Worm (Caenorhabditis elegans) whole organism, L4 larva: ENCODE data around the gene C05D9.9.

Experiments used
- F10B5.3 ChIP-seq: sonication (generic microtip); optimal IDR thresholded peaks from 2 replicates; lab custom pipeline; 2016; ENCODE audit warnings: mild to moderate bottlenecking, missing genetic modification characterization, missing compliant biosample characterization
- dpl-1 ChIP-seq: fragments of 150-350 bp; optimal IDR thresholded peaks from 2 replicates; lab custom pipeline; 2014; ENCODE audit warnings: missing biosample characterization, missing genetic modification reagents, missing genetic modification characterization
- fos-1 ChIP-seq: fragments of 150-350 bp; optimal IDR thresholded peaks from 2 replicates; lab custom pipeline; 2014; ENCODE audit warnings: missing biosample characterization, missing genetic modification characterization
- zag-1 ChIP-seq: fragments of 150-350 bp; optimal IDR thresholded peaks from 2 replicates; lab custom pipeline; 2014; ENCODE audit warnings: missing biosample characterization, missing genetic modification characterization

DNA sequence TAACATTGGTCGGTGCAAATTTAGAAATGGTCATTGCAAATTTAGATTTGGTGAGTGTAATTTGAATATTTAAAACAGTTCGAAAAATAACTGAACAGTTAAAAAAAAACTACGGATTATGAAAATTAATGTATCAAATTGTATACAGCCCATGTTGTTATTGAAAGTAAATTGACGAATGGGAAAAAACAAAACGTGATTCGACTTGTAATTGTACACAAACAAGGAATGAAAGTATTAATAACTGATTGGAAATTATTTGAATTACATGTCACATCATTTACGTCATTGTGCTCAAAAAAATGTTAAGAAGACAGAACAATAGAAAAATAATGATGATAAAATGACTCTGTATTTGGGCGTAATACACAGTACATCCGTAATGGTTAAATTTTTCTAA is 29.7 kb downstream of the C05D9.9 start:
- no peak for TF ChIP-seq F10B5.3 (tag; lab: Kevin White, UChicago)
- no peak for TF ChIP-seq fos-1
- TF ChIP-seq dpl-1 (GFP tag; lab: Kevin White, UChicago), result no peak
- TF ChIP-seq zag-1 (tag; lab: Kevin White, UChicago), result no peak
